Fruit fly (Drosophila melanogaster): ENCODE measurements around the gene squ.

Gene squ

DNA sequence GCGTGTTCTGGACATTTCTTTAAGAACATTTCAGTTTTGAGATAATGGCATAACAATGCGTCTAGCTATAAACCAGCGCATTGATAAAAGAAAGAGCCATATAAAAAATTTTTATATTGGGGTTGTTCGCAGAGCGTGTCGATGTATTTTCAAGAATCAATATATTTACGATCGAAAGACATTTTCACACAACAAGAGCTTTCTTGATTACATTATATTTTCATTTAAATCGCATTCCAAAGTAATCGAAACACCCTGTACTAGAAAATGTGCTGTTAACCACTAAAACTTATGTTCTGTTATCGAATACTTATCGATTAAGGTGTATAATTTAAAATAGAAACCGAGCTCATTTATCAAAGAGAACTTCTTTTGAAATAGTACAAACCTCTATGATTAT, 23.9 kb downstream of the squ start (continued):
- TF ChIP-seq CG13123 (GFP tag; optimal IDR thresholded peaks at IDR 0.05), result no peak
- no peak for TF ChIP-seq Sin3A (optimal IDR thresholded peaks at IDR 0.05)
- TF ChIP-seq Abd-B (GFP tag; optimal IDR thresholded peaks at IDR 0.05), result no peak
- no peak for TF ChIP-seq ATbp (GFP tag; optimal IDR thresholded peaks at IDR 0.05)
- TF ChIP-seq CG31441 (GFP tag; IDR thresholded peaks at IDR 0.05), result no peak
- TF ChIP-seq phol (tag; optimal IDR thresholded peaks at IDR 0.05), result no peak
- TF ChIP-seq wor (GFP tag; IDR thresholded peaks at IDR 0.05), result no peak
- no peak for TF ChIP-seq Lpt (GFP tag; optimal IDR thresholded peaks at IDR 0.05)
- peak; percentile 19; the same call in 1 of the 2 replicates for TF ChIP-seq bbx (GFP tag; IDR thresholded peaks at IDR 0.05; ENCODE audit: partially characterized antibody)
- TF ChIP-seq gsb-n (tag; optimal IDR thresholded peaks at IDR 0.05), result no peak
- no peak for TF ChIP-seq CG6854 (GFP tag; optimal IDR thresholded peaks at IDR 0.05)
- TF ChIP-seq CG2678 (tag; optimal IDR thresholded peaks at IDR 0.05), result no peak
- no peak for TF ChIP-seq CG11247 (GFP tag; IDR thresholded peaks at IDR 0.05)
- no peak for TF ChIP-seq CG7963 (GFP tag; IDR thresholded peaks at IDR 0.05; ENCODE audit: partially characterized antibody)
- TF ChIP-seq Ada2b (GFP tag; IDR thresholded peaks at IDR 0.05), result peak; percentile 58; the same call in 1 of the 2 replicates
- no peak for TF ChIP-seq ttk (GFP tag; IDR thresholded peaks at IDR 0.05)
- TF ChIP-seq CG17328 (GFP tag; IDR thresholded peaks at IDR 0.05), result no peak; the same call in 1 of the 2 replicates
- TF ChIP-seq Deaf1 (tag; optimal IDR thresholded peaks at IDR 0.05), result no peak
- no peak for TF ChIP-seq bowl (GFP tag; IDR thresholded peaks at IDR 0.05)
- no peak for TF ChIP-seq wek (GFP tag; optimal IDR thresholded peaks at IDR 0.05)
- TF ChIP-seq unpg (GFP tag; optimal IDR thresholded peaks at IDR 0.05), result peak; percentile 64
- TF ChIP-seq bsh (GFP tag; optimal IDR thresholded peaks at IDR 0.05), result peak in 1 of 2 experiments; percentile 30
- no peak for TF ChIP-seq CG17361 (GFP tag; IDR thresholded peaks at IDR 0.05)
- TF ChIP-seq CG15696 (tag; optimal IDR thresholded peaks at IDR 0.05), result no peak
- TF ChIP-seq mirr (GFP tag; optimal IDR thresholded peaks at IDR 0.05), result no peak
- TF ChIP-seq Hr3 (GFP tag; optimal IDR thresholded peaks at IDR 0.05), result peak; percentile 27
- no peak for TF ChIP-seq repo (GFP tag; optimal IDR thresholded peaks at IDR 0.05)
- no peak for TF ChIP-seq Hmx (GFP tag; optimal IDR thresholded peaks at IDR 0.05)
- TF ChIP-seq CG12071 (GFP tag; optimal IDR thresholded peaks at IDR 0.05), result no peak
- peak; percentile 25 for TF ChIP-seq CG33213 (GFP tag; optimal IDR thresholded peaks at IDR 0.05)
- TF ChIP-seq CG3065 (GFP tag; optimal IDR thresholded peaks at IDR 0.05), result no peak
- no peak for TF ChIP-seq toy (GFP tag; IDR thresholded peaks at IDR 0.05)
- peak; percentile 36 for TF ChIP-seq Max (GFP tag; optimal IDR thresholded peaks at IDR 0.05)
- TF ChIP-seq CG7357 (GFP tag; IDR thresholded peaks at IDR 0.05), result no peak
- TF ChIP-seq grau (tag; optimal IDR thresholded peaks at IDR 0.05), result peak; percentile 66
- TF ChIP-seq HmgZ (tag; optimal IDR thresholded peaks at IDR 0.05), result peak; percentile 29
- TF ChIP-seq CG3847 (GFP tag; IDR thresholded peaks at IDR 0.05), result peak; percentile 41; the same call in 1 of the 2 replicates
- TF ChIP-seq run (tag; optimal IDR thresholded peaks at IDR 0.05), result no peak
- TF ChIP-seq Xrp1 (GFP tag; IDR thresholded peaks at IDR 0.05), result no peak
- peak; percentile 34 for TF ChIP-seq Hmr (GFP tag; optimal IDR thresholded peaks at IDR 0.05)
- peak; percentile 21; the same call in 1 of the 2 replicates for TF ChIP-seq CG14014 (GFP tag; IDR thresholded peaks at IDR 0.05)
- TF ChIP-seq CG15479 (GFP tag; optimal IDR thresholded peaks at IDR 0.05), result no peak
- TF ChIP-seq Chrac-16 (GFP tag; optimal IDR thresholded peaks at IDR 0.05), result peak; percentile 37
- peak; percentile 18 to 52 for TF ChIP-seq Pdp1 (GFP tag; optimal IDR thresholded peaks at IDR 0.05)
- TF ChIP-seq chinmo (GFP tag; IDR thresholded peaks at IDR 0.05; ENCODE audit: partially characterized antibody), result no peak
- TF ChIP-seq maf-S (GFP tag; optimal IDR thresholded peaks at IDR 0.05), result peak; percentile 44
- no peak for TF ChIP-seq CG10274 (GFP tag; optimal IDR thresholded peaks at IDR 0.05)
- TF ChIP-seq CG4820 (GFP tag; optimal IDR thresholded peaks at IDR 0.05), result peak; percentile 32
- TF ChIP-seq CG1529 (GFP tag; optimal IDR thresholded peaks at IDR 0.05), result peak; percentile 19
- TF ChIP-seq CG12236 (GFP tag; optimal IDR thresholded peaks at IDR 0.05), result peak; percentile 14
- TF ChIP-seq Adf1 (GFP tag; IDR thresholded peaks at IDR 0.05), result no peak
- no peak for TF ChIP-seq Poxn (GFP tag; IDR thresholded peaks at IDR 0.05)

Measured in whole organism, embryonic.